Fruit fly (Drosophila melanogaster): Measurements from ENCODE around the gene CG42245.

The CG42245 gene

dm6 chr3L:2632763-2633100 is 1.2 kb downstream of the CG42245 start (continued):
- peak; percentile 66 for TF ChIP-seq klu (GFP tag; IDR thresholded peaks at IDR 0.05)
- no peak for TF ChIP-seq Opbp (GFP tag; IDR thresholded peaks at IDR 0.05; ENCODE audit: partially characterized antibody)
- no peak for TF ChIP-seq CG10267 (tag; optimal IDR thresholded peaks at IDR 0.05)
- no peak for TF ChIP-seq CG9437 (GFP tag; optimal IDR thresholded peaks at IDR 0.05)
- no peak for TF ChIP-seq Side (GFP tag; optimal IDR thresholded peaks at IDR 0.05)
- no peak for TF ChIP-seq luna (GFP tag; optimal IDR thresholded peaks at IDR 0.05)
- no peak for TF ChIP-seq jigr1 (GFP tag; IDR thresholded peaks at IDR 0.05)
- no peak for TF ChIP-seq trh (GFP tag; optimal IDR thresholded peaks at IDR 0.05)
- TF ChIP-seq Xbp1 (GFP tag; optimal IDR thresholded peaks at IDR 0.05), result no peak
- TF ChIP-seq CG3065 (GFP tag; optimal IDR thresholded peaks at IDR 0.05), result no peak
- TF ChIP-seq CG1233 (GFP tag; optimal IDR thresholded peaks at IDR 0.05), result no peak
- TF ChIP-seq emc (GFP tag; optimal IDR thresholded peaks at IDR 0.05), result no peak
- TF ChIP-seq bigmax (GFP tag; optimal IDR thresholded peaks at IDR 0.05), result no peak
- TF ChIP-seq CG3838 (GFP tag; optimal IDR thresholded peaks at IDR 0.05), result no peak
- no peak for TF ChIP-seq tin (GFP tag; optimal IDR thresholded peaks at IDR 0.05)
- TF ChIP-seq Hr51 (GFP tag; optimal IDR thresholded peaks at IDR 0.05), result no peak
- no peak for TF ChIP-seq tx (GFP tag; optimal IDR thresholded peaks at IDR 0.05)
- no peak for TF ChIP-seq Vsx1 (GFP tag; optimal IDR thresholded peaks at IDR 0.05)
- TF ChIP-seq ro (GFP tag; IDR thresholded peaks at IDR 0.05), result no peak
- no peak for TF ChIP-seq CG16779 (GFP tag; IDR thresholded peaks at IDR 0.05)
- TF ChIP-seq CrebB (tag; optimal IDR thresholded peaks at IDR 0.05), result no peak
- no peak for TF ChIP-seq CG31388 (GFP tag; optimal IDR thresholded peaks at IDR 0.05)
- no peak for TF ChIP-seq CTCF (GFP tag; optimal IDR thresholded peaks at IDR 0.05)
- no peak for TF ChIP-seq NC2β (GFP tag; optimal IDR thresholded peaks at IDR 0.05)
- TF ChIP-seq trem (tag; optimal IDR thresholded peaks at IDR 0.05), result no peak
- peak in 1 of 2 experiments; percentile 5 for TF ChIP-seq Dfd (GFP tag; optimal IDR thresholded peaks at IDR 0.05)
- TF ChIP-seq NC2α (GFP tag; optimal IDR thresholded peaks at IDR 0.05), result no peak
- TF ChIP-seq usp (GFP tag; optimal IDR thresholded peaks at IDR 0.05), result no peak
- TF ChIP-seq CG15011 (GFP tag; optimal IDR thresholded peaks at IDR 0.05), result no peak
- no peak for TF ChIP-seq Dp (GFP tag; optimal IDR thresholded peaks at IDR 0.05)
- no peak for TF ChIP-seq HmgD (GFP tag; optimal IDR thresholded peaks at IDR 0.05)
- TF ChIP-seq sob (GFP tag; IDR thresholded peaks at IDR 0.05), result no peak
- TF ChIP-seq Elba2 (GFP tag; optimal IDR thresholded peaks at IDR 0.05), result no peak
- peak; percentile 100 for TF ChIP-seq crol (GFP tag; IDR thresholded peaks at IDR 0.05)
- TF ChIP-seq pho (GFP tag; optimal IDR thresholded peaks at IDR 0.05), result no peak
- no peak for TF ChIP-seq CG14860 (GFP tag; IDR thresholded peaks at IDR 0.05; ENCODE audit: partially characterized antibody)
- no peak for TF ChIP-seq tgo (GFP tag; IDR thresholded peaks at IDR 0.05)
- no peak for TF ChIP-seq caup (GFP tag; optimal IDR thresholded peaks at IDR 0.05; ENCODE audit: severe bottlenecking)
- no peak for TF ChIP-seq Nf-YC (tag; optimal IDR thresholded peaks at IDR 0.05)
- no peak for TF ChIP-seq dmrt11E (tag; optimal IDR thresholded peaks at IDR 0.05)
- TF ChIP-seq CG18476 (GFP tag; optimal IDR thresholded peaks at IDR 0.05), result no peak
- no peak for TF ChIP-seq CG3847 (GFP tag; IDR thresholded peaks at IDR 0.05)
- TF ChIP-seq CG10147 (GFP tag; optimal IDR thresholded peaks at IDR 0.05), result no peak
- TF ChIP-seq fd64A (GFP tag; optimal IDR thresholded peaks at IDR 0.05), result no peak
- peak; percentile 34; the same call in 1 of the 2 replicates for TF ChIP-seq unc-4 (GFP tag; IDR thresholded peaks at IDR 0.05; ENCODE audit: partially characterized antibody)
- TF ChIP-seq CG11247 (GFP tag; IDR thresholded peaks at IDR 0.05), result no peak
- no peak for TF ChIP-seq CG5953 (GFP tag; IDR thresholded peaks at IDR 0.05)
- no peak for TF ChIP-seq CG42726 (GFP tag; IDR thresholded peaks at IDR 0.05; ENCODE audit: partially characterized antibody)
- no peak for TF ChIP-seq CG17385 (GFP tag; optimal IDR thresholded peaks at IDR 0.05)
- TF ChIP-seq vnd (GFP tag; IDR thresholded peaks at IDR 0.05; ENCODE audit: partially characterized antibody), result no peak
- TF ChIP-seq CG12104 (GFP tag; optimal IDR thresholded peaks at IDR 0.05), result no peak
- TF ChIP-seq Blimp-1 (GFP tag; optimal IDR thresholded peaks at IDR 0.05), result no peak
- no peak for TF ChIP-seq Dll (GFP tag; IDR thresholded peaks at IDR 0.05; ENCODE audit: partially characterized antibody)
